Worm (Caenorhabditis elegans) whole organism, young adult: Measurements from ENCODE around the gene T24E12.12.

Experiments
- B0019.2 ChIP-seq: fragments of 200-800 bp; sonication (Bioruptor generic); conservative IDR thresholded peaks from 2 replicates; pipeline ENCODE4 v1.3.6; 2022; ENCODE audit warnings: missing genetic modification reagents, missing genetic modification characterization, missing compliant biosample characterization
- ama-1 ChIP-seq, 3 experiments: fragments of 150-350 bp in 1 of 3; sonication (generic microtip) in 2 of 3; optimal IDR thresholded peaks; 2 replicates each; lab custom pipeline; 2014 to 2018; ENCODE audit warnings: missing biosample characterization in 2 of 3, missing genetic modification characterization in 2 of 3, missing genetic modification reagents in 2 of 3
- fkh-3 ChIP-seq: sonication (generic microtip); optimal IDR thresholded peaks from 2 replicates; lab custom pipeline; 2016; ENCODE audit warnings: mild to moderate bottlenecking, missing genetic modification characterization, missing compliant biosample characterization
- hlh-26 ChIP-seq: fragments of 200-800 bp; sonication (Bioruptor generic); conservative IDR thresholded peaks from 2 replicates; pipeline ENCODE4 v1.3.6; 2022; ENCODE audit warnings: missing genetic modification reagents, missing genetic modification characterization, missing compliant biosample characterization

DNA sequence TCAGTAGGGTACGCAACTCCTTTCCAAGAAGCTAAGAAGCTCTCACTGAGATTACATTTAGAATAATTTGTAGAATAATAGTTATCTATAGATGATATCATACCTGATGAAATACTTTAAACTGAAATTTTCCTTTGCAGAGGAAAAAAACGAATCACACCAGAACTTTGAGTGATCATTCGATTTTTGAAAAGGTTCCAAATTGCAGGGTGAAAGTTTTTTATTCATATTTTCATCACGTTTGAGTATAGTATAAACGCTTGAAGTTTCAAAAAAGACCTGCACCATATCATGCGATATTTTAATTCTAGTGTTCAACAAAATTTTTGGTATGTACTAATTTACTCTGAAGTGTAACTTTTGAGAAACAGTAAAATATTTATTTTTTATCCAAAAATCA, 44.5 kb upstream of the T24E12.12 start, which contains the start of gene srh-100:
- no peak for TF ChIP-seq hlh-26 (GFP tag; lab: Robert Waterston, UW)
- TF ChIP-seq fkh-3 (tag; lab: Kevin White, UChicago): no peak
- no peak for TF ChIP-seq ama-1 (optimal IDR thresholded peaks at IDR 0.05; lab: Kevin White, UChicago)
- TF ChIP-seq ama-1 (GFP tag; optimal IDR thresholded peaks at IDR 0.05; lab: Kevin White, UChicago): no peak
- TF ChIP-seq B0019.2 (GFP tag; lab: Robert Waterston, UW): no peak
